Worm (Caenorhabditis elegans): ENCODE data around the gene str-185.

DNA sequence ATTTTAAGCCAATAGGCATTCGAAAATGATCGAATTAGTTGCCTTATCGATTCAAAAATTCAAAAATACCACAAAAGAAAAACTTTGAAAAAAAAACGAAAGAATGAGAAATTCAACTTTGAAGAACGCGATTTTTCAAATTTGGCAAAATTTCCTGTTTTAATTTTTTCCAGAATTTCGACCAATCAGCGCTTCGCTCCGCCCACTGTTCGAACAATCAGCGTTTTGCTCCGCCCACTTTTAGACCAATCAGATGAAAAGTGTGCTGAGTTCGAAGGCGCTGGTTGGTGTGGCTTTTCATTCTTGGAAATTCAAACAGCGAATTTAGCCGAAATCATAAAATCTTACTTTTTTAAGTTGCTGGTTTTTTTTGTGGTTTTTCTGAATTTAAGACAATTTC is 32.2 kb downstream of the str-185 start:
- TF ChIP-seq sea-2 (GFP tag; IDR thresholded peaks at IDR 0.05), result no peak
- TF ChIP-seq F22D6.2 (tag; optimal IDR thresholded peaks at IDR 0.05), result no peak
